Worm (Caenorhabditis elegans): ENCODE data around the gene grd-3.

The grd-3 gene

DNA sequence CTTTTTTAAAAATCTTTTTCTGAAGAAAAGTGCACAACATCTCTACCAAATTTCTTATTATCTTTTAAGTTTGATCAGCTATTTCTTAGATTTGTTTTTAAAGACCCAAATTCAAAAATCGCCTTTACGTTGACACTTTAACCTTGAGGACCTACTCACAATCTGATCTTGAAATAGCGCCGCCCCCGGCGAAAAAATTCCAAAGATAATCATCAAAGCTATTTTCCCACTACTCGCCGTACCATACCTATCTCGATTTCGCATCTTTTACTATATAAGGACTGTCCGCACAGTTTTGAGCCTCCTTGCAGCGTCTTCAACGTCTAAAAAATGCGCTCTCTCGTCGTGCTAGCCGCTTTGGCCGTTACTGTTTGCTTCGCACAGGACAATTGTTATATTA is 1.4 kb downstream of the grd-3 start, which contains the start of gene grd-10:
Gene grd-10 (plus strand): TSS at position 208 of the 400 bp plus-strand sequence.
- TF ChIP-seq W03F9.2 (tag; optimal IDR thresholded peaks at IDR 0.05): no peak
- TF ChIP-seq him-1 (tag; optimal IDR thresholded peaks at IDR 0.05): no peak
- no peak for TF ChIP-seq dao-5 (tag; optimal IDR thresholded peaks at IDR 0.05)

DNA sequence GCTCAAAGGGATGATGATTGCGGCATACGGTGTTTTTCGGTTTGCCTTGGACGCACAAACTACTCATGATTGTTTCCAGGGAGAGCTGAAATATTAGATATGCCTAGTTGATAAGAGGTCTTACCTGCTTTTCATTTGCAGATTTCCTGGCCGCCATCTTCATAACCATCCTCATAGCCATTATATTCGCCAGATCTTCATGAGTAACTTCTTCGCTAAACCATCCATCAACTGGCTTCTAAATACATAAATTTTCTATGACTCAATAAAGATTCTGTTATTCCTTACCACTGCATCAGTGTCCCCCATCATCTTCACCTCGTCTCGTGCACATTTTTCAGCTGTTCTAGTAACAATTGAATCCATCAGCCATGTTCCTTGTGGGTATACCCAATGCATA is 3.1 kb downstream of the grd-3 start:
- TF ChIP-seq W03F9.2 (tag; optimal IDR thresholded peaks at IDR 0.05): no peak
- no peak for TF ChIP-seq dao-5 (tag; optimal IDR thresholded peaks at IDR 0.05)
- TF ChIP-seq him-1 (tag; optimal IDR thresholded peaks at IDR 0.05): no peak

DNA sequence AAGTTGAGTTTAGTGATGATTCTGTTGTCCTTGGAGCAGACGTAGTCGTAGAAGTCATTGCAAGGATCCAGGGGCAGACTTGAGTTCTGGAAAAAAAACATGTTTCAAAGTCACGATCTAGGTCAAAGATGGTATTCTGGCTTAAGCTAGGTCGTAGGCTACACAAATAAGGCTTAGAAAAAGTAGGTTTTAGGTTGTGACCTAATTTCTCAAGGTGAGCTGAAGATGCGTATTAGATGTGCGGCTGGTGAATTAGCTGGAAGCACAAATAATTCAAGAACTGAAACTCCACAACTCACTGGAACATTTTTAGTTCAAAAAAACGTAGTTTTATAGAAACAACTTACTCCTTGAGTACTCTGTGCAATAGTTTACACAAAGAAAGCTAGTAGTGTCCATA is 4.6 kb downstream of the grd-3 start, which contains the start of gene F09D12.2:
Gene F09D12.2 (minus strand): TSS at position 101 of the 400 bp plus-strand sequence.
- no peak for TF ChIP-seq him-1 (tag; optimal IDR thresholded peaks at IDR 0.05)
- TF ChIP-seq dao-5 (tag; optimal IDR thresholded peaks at IDR 0.05): no peak
- no peak for TF ChIP-seq W03F9.2 (tag; optimal IDR thresholded peaks at IDR 0.05)

DNA sequence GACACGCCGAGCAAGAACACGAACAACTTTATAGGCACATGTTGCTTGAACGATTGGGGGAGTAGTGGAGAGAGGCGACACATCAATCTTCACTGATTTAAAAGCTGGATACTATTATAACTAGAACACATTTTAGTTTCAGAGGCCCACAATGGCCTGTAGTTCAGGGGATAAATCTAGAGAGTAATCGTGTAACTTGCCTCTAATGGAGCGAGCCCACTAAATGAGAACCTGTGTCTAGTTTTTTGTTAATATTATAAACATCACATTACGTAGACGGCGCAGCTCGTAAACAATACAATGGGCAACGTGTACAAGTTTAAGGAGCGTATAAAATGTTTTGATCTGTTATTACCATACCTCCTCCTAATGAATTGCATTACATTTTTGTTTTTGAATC is 5.2 kb downstream of the grd-3 start, which contains the start of gene F58E2.5:
Gene F58E2.5 (plus strand): TSS at position 301 of the 400 bp plus-strand sequence.
- TF ChIP-seq W03F9.2 (tag; optimal IDR thresholded peaks at IDR 0.05) (no peak), him-1 (tag; optimal IDR thresholded peaks at IDR 0.05) (no peak), dao-5 (tag; optimal IDR thresholded peaks at IDR 0.05) (no peak)

DNA sequence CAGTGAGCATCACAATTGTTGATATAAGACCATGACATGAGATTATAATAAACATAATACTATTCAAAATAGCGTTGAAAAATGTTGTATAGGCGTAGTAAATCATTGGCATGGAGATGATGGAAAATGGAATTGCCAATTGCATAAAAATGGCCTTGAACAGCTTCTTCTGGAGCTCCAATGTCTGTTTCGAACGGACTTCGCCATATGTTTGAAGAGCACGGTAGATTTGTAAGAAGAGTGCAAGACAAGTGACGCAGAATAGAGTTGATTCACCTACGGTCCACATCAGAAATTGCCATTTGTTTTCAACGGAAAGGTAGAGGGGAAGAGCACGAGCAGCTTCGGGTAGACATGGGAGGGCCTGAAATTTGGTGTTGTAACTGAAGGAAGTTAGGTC is 7.9 kb downstream of the grd-3 start:
- no peak for TF ChIP-seq W03F9.2 (tag; optimal IDR thresholded peaks at IDR 0.05)
- no peak for TF ChIP-seq dao-5 (tag; optimal IDR thresholded peaks at IDR 0.05)
- TF ChIP-seq him-1 (tag; optimal IDR thresholded peaks at IDR 0.05): no peak

DNA sequence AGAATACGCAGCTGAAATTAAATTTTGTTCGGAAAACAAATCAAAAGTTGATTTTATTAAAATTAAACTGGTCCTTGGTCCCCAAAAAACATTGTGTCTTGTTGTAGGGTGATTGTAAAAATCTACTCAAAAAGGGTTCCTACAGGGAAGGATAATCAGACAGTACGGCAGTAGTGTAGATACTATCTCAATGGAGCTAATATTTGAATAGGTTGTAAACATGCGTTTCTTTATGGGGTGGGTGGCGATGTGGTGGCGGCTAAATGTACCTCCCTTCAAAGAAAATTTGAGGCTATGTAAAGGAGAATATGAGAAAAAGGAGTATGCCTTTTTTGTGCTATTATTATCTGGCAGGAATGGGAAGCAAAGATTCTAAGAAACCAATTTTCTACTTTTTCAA is 13.1 kb downstream of the grd-3 start:
- TF ChIP-seq him-1 (tag; optimal IDR thresholded peaks at IDR 0.05): no peak
- TF ChIP-seq dao-5 (tag; optimal IDR thresholded peaks at IDR 0.05): no peak
- no peak for TF ChIP-seq W03F9.2 (tag; optimal IDR thresholded peaks at IDR 0.05)

DNA sequence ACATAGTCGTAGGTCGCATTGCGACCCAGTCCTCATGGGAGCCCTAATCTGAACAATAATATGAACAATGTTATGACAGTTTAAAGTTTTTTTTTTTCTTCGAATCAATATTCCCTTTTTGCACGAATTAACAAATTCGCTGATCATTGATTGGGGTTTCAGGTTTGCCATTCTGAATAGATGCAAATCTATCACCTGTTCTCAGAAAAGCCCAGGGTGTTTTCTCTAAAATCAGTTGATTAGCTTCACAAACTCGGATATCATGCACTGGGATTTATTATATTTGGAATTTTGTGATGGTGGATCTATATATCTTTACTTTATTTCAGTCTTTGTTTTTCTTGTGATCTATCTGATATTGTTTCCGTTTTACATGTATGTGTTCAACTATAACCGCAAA is 13.9 kb downstream of the grd-3 start, which contains the start of gene srz-23:
Gene srz-23 (plus strand): TSS at position 263 of the 400 bp plus-strand sequence.
- TF ChIP-seq W03F9.2 (tag; optimal IDR thresholded peaks at IDR 0.05) (no peak), him-1 (tag; optimal IDR thresholded peaks at IDR 0.05) (no peak), dao-5 (tag; optimal IDR thresholded peaks at IDR 0.05) (no peak)

DNA sequence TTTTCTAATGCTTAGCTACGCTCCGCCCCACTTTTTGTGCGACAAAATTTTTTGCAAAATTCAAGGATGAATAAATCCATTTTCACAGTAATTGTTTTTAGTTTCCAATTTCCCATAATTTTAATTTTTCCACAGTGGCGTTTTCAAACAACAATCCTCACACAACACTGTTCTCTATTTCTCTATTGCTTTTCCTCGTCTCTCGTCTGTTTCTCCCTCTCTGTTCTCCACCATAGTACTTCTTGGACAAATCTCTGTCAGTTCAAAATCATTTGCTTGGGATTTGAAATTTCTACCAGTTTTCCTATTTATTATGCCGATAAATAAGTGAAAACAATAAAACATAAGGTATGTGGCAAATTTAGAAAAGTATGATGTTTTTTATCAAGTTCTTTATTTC is 23.8 kb downstream of the grd-3 start, which contains the start of gene F58E2.4:
Gene F58E2.4 (plus strand): TSS at position 134 of the 400 bp plus-strand sequence.
- TF ChIP-seq him-1 (tag; optimal IDR thresholded peaks at IDR 0.05) (no peak), W03F9.2 (tag; optimal IDR thresholded peaks at IDR 0.05) (no peak), dao-5 (tag; optimal IDR thresholded peaks at IDR 0.05) (no peak)

DNA sequence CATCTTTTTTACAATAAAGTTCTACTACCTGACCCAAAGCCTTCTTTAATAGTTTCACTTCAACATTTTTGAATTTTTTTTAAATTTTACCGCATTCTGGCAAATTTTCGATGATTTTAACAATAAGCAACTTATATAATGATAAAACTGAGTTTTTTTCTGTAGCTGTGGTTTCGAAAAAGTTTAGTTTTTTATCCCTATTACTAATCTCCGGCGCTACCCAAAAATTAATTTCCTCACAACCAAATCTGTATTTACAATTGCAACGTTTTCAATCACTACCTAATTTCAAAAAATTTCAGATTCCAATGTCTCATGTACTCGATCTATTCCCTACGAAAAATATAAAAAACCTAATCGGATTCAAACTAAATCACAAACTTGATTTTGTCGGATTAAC is 27.7 kb downstream of the grd-3 start, which contains the start of gene F58E2.3:
Gene F58E2.3 (plus strand): TSS at position 301 of the 400 bp plus-strand sequence.
- no peak for TF ChIP-seq him-1 (tag; optimal IDR thresholded peaks at IDR 0.05)
- TF ChIP-seq dao-5 (tag; optimal IDR thresholded peaks at IDR 0.05): no peak
- TF ChIP-seq W03F9.2 (tag; optimal IDR thresholded peaks at IDR 0.05): no peak

DNA sequence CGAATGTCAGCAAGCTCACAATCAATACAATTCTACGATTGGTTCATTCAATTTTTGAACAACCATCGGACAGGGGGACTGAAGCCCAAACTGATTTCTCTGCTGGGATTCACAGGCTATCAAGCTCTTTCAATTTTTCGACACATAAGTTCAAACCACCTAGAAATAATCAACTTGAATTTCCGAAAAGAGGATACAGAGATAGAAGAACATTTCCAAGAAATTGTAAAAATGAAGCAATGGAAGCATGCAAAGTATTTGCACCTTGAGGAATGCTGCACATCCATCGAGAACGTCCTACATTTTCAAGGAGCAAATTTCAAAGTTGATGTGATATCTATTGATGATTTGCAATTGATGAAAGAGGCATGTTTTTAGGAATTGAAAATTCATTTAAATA is 28.3 kb downstream of the grd-3 start:
- TF ChIP-seq him-1 (tag; optimal IDR thresholded peaks at IDR 0.05): no peak
- no peak for TF ChIP-seq W03F9.2 (tag; optimal IDR thresholded peaks at IDR 0.05)
- TF ChIP-seq dao-5 (tag; optimal IDR thresholded peaks at IDR 0.05): no peak

DNA sequence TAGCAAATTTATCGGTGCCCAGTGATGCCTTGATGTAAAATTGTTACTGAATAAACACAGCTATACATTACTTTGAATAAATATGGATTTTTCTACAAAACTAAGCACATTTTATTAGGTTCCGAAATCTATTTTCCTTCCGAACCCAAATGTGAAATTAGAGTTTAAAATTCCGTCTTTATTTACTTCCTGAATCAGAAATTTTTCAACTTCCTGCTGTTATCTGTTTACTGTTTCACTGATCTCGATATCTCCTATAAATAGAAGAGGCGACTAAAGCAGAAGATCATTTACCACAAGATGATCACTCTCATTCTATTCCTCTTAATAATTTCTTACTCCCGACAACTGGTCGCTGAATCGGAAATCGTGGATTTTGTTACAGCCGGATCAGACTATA is 30.3 kb downstream of the grd-3 start, which contains the start of gene F58E2.2:
Gene F58E2.2 (plus strand): TSS at position 301 of the 400 bp plus-strand sequence.
- no peak for TF ChIP-seq dao-5 (tag; optimal IDR thresholded peaks at IDR 0.05)
- no peak for TF ChIP-seq him-1 (tag; optimal IDR thresholded peaks at IDR 0.05)
- no peak for TF ChIP-seq W03F9.2 (tag; optimal IDR thresholded peaks at IDR 0.05)

DNA sequence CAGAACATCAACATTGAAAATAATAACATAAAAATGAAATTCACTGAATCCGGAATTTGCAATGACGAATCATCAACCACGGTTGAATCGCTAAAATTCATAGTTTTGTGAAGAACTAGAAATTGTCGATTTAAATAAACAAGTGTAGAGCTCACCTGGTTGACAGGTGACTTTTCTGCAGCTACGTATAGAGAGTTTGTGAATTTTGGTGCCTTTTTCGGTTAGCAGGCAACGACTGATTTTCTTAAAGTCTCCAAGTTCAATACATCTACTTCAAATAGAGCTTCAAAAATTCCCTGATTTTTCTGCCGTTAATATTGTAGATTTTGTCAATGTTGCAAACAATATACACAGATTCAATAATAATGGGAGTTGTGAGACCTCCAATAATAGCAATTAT is 37.7 kb downstream of the grd-3 start, which contains the start of gene srz-69:
Gene srz-69 (minus strand): TSS at position 101 of the 400 bp plus-strand sequence.
- no peak for TF ChIP-seq him-1 (tag; optimal IDR thresholded peaks at IDR 0.05)
- TF ChIP-seq W03F9.2 (tag; optimal IDR thresholded peaks at IDR 0.05): no peak
- no peak for TF ChIP-seq dao-5 (tag; optimal IDR thresholded peaks at IDR 0.05)

DNA sequence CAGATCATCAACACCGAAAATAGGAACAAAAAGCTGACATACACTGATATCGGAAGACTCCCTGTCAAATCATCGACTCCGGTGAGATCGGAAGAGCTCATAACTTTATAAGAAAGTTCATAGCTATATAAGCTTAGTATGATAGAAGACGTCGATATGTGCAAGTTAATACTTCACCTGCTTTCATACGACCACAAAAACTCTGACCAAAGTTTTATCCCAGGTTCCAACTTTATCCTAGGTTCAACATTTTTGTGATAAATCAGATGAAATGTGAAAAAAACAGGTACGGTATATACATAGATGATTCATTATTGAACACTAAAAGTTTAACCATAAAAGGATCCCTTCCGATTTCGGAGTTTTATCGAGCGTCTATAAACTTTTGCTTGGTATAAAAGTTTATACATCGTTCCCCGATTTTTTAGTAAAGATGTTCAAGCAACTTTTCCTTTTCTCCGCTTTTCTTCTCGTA is 39.5 kb downstream of the grd-3 start, which contains the start of the genes srz-70 and C09G12.5:
Gene srz-70 (minus strand): TSS at position 101 of the 475 bp plus-strand sequence.
Gene C09G12.5 (plus strand): TSS at position 425 of the 475 bp plus-strand sequence.
- TF ChIP-seq W03F9.2 (tag; optimal IDR thresholded peaks at IDR 0.05): no peak
- no peak for TF ChIP-seq dao-5 (tag; optimal IDR thresholded peaks at IDR 0.05)
- no peak for TF ChIP-seq him-1 (tag; optimal IDR thresholded peaks at IDR 0.05)

DNA sequence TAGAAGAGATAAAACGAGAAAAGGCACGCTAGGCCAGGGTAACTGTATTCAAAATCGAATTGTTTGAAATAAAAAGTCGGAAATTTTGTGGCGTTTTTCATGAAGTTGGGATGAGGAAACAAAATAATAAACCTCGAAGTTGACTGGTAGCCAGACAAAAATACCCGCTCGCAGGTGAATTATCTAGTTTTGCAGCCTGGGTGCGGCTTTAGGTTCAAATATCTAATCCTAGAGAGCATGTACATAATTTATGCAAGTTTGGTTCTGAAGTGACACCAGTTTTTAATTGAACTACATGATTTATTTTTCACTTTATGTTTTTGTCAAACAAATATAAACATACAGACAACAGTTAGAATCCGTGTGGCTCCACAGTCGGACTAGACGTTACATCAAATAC is 42.3 kb downstream of the grd-3 start, which contains the start of gene srz-37:
Gene srz-37 (minus strand): TSS at position 101 of the 400 bp plus-strand sequence.
- TF ChIP-seq dao-5 (tag; optimal IDR thresholded peaks at IDR 0.05) (no peak), him-1 (tag; optimal IDR thresholded peaks at IDR 0.05) (no peak), W03F9.2 (tag; optimal IDR thresholded peaks at IDR 0.05) (no peak)
